Fruit fly (Drosophila melanogaster): ENCODE data around the gene mthl2.

mthl2 gene

dm6 chr3L:5577250-5578138 lies 27.1 kb upstream of the mthl2 start, which contains the start of gene Msr-110:
Gene Msr-110 (minus strand): TSS chr3L:5577348.
- TF ChIP-seq insv (optimal IDR thresholded peaks at IDR 0.05), result no peak
- no peak for TF ChIP-seq Myc (optimal IDR thresholded peaks at IDR 0.05)
- TF ChIP-seq Sin3A (optimal IDR thresholded peaks at IDR 0.05), result no peak
- TF ChIP-seq h (optimal IDR thresholded peaks at IDR 0.05), result no peak
- TF ChIP-seq ttk (optimal IDR thresholded peaks at IDR 0.05), result no peak
- TF ChIP-seq psq (optimal IDR thresholded peaks at IDR 0.05), result no peak

dm6 chr3L:5578595-5578994 lies 26.0 kb upstream of the mthl2 start:
- no peak for TF ChIP-seq h (optimal IDR thresholded peaks at IDR 0.05)
- TF ChIP-seq insv (optimal IDR thresholded peaks at IDR 0.05), result no peak
- no peak for TF ChIP-seq psq (optimal IDR thresholded peaks at IDR 0.05)
- TF ChIP-seq Myc (optimal IDR thresholded peaks at IDR 0.05), result no peak
- TF ChIP-seq ttk (optimal IDR thresholded peaks at IDR 0.05), result no peak
- TF ChIP-seq Sin3A (optimal IDR thresholded peaks at IDR 0.05), result no peak

- no peak for TF ChIP-seq h (optimal IDR thresholded peaks at IDR 0.05)
- TF ChIP-seq ttk (optimal IDR thresholded peaks at IDR 0.05), result no peak
- TF ChIP-seq insv (optimal IDR thresholded peaks at IDR 0.05), result no peak
- no peak for TF ChIP-seq psq (optimal IDR thresholded peaks at IDR 0.05)
- TF ChIP-seq Myc (optimal IDR thresholded peaks at IDR 0.05), result no peak
- no peak for TF ChIP-seq Sin3A (optimal IDR thresholded peaks at IDR 0.05)
Observed at dm6 chr3L:5579762-5580161, 24.8 kb upstream of the mthl2 start.

dm6 chr3L:5580490-5581116 lies 24.0 kb upstream of the mthl2 start:
- TF ChIP-seq Sin3A (optimal IDR thresholded peaks at IDR 0.05), result no peak
- no peak for TF ChIP-seq psq (optimal IDR thresholded peaks at IDR 0.05)
- no peak for TF ChIP-seq h (optimal IDR thresholded peaks at IDR 0.05)
- no peak for TF ChIP-seq ttk (optimal IDR thresholded peaks at IDR 0.05)
- TF ChIP-seq Myc (optimal IDR thresholded peaks at IDR 0.05), result no peak
- no peak for TF ChIP-seq insv (optimal IDR thresholded peaks at IDR 0.05)

- no peak for TF ChIP-seq ttk (optimal IDR thresholded peaks at IDR 0.05)
- TF ChIP-seq h (optimal IDR thresholded peaks at IDR 0.05), result no peak
Observed at dm6 chr3L:5581542-5581941, 23.0 kb upstream of the mthl2 start.

- no peak for TF ChIP-seq Sin3A (optimal IDR thresholded peaks at IDR 0.05)
- TF ChIP-seq h (optimal IDR thresholded peaks at IDR 0.05), result no peak
- TF ChIP-seq ttk (optimal IDR thresholded peaks at IDR 0.05), result no peak
- no peak for TF ChIP-seq psq (optimal IDR thresholded peaks at IDR 0.05)
- no peak for TF ChIP-seq insv (optimal IDR thresholded peaks at IDR 0.05)
- TF ChIP-seq Myc (optimal IDR thresholded peaks at IDR 0.05), result no peak
Observed at dm6 chr3L:5583295-5583707, 21.3 kb upstream of the mthl2 start.

dm6 chr3L:5592437-5592836 lies 12.2 kb upstream of the mthl2 start, which contains the start of gene spo:
Gene spo (minus strand): TSS chr3L:5592571.
- no peak for TF ChIP-seq h (optimal IDR thresholded peaks at IDR 0.05)
- no peak for TF ChIP-seq insv (optimal IDR thresholded peaks at IDR 0.05)
- TF ChIP-seq psq (optimal IDR thresholded peaks at IDR 0.05), result no peak
- no peak for TF ChIP-seq ttk (optimal IDR thresholded peaks at IDR 0.05)
- no peak for TF ChIP-seq Sin3A (optimal IDR thresholded peaks at IDR 0.05)
- TF ChIP-seq Myc (optimal IDR thresholded peaks at IDR 0.05), result no peak

dm6 chr3L:5594163-5594715 lies 10.4 kb upstream of the mthl2 start:
- TF ChIP-seq Sin3A (optimal IDR thresholded peaks at IDR 0.05), result no peak
- TF ChIP-seq psq (optimal IDR thresholded peaks at IDR 0.05), result no peak
- TF ChIP-seq Myc (optimal IDR thresholded peaks at IDR 0.05), result no peak
- no peak for TF ChIP-seq insv (optimal IDR thresholded peaks at IDR 0.05)
- no peak for TF ChIP-seq h (optimal IDR thresholded peaks at IDR 0.05)
- TF ChIP-seq ttk (optimal IDR thresholded peaks at IDR 0.05), result no peak

dm6 chr3L:5594853-5595593 lies 9.6 kb upstream of the mthl2 start, which contains the start of the genes Alp10 and Alp9:
Gene Alp10 (minus strand): TSS chr3L:5595272.
Gene Alp9 (plus strand): TSS chr3L:5595542.
- TF ChIP-seq ttk (optimal IDR thresholded peaks at IDR 0.05), result no peak
- TF ChIP-seq insv (optimal IDR thresholded peaks at IDR 0.05), result no peak
- no peak for TF ChIP-seq Myc (optimal IDR thresholded peaks at IDR 0.05)
- no peak for TF ChIP-seq h (optimal IDR thresholded peaks at IDR 0.05)
- no peak for TF ChIP-seq psq (optimal IDR thresholded peaks at IDR 0.05)
- TF ChIP-seq Sin3A (optimal IDR thresholded peaks at IDR 0.05), result no peak

dm6 chr3L:5599592-5599991 lies 5.0 kb upstream of the mthl2 start, which contains the start of gene CG10591:
Gene CG10591 (minus strand): TSS chr3L:5599692.
- TF ChIP-seq Sin3A (optimal IDR thresholded peaks at IDR 0.05) (no peak), insv (optimal IDR thresholded peaks at IDR 0.05) (no peak), h (optimal IDR thresholded peaks at IDR 0.05) (no peak), psq (optimal IDR thresholded peaks at IDR 0.05) (no peak), ttk (optimal IDR thresholded peaks at IDR 0.05) (no peak), Myc (optimal IDR thresholded peaks at IDR 0.05) (no peak)

- TF ChIP-seq Sin3A (optimal IDR thresholded peaks at IDR 0.05) (no peak), psq (optimal IDR thresholded peaks at IDR 0.05) (no peak), ttk (optimal IDR thresholded peaks at IDR 0.05) (no peak), insv (optimal IDR thresholded peaks at IDR 0.05) (no peak), h (optimal IDR thresholded peaks at IDR 0.05) (no peak), Myc (optimal IDR thresholded peaks at IDR 0.05) (no peak)
Observed at dm6 chr3L:5603860-5604415, 652 bp upstream of the mthl2 start, which contains the start of gene TM9SF3. Gene TM9SF3 (minus strand): TSS chr3L:5603979.

All from Kc167 (cell line).